Fruit fly (Drosophila melanogaster) whole organism, embryonic: Measurements from ENCODE around the gene UQCR-C1.

ENCODE experiments used
- Awh ChIP-seq: fragments of 200-800 bp; sonication (Bioruptor generic); IDR thresholded peaks from 2 replicates; pipeline ENCODE4, ENCODE4 v1.3.6; 2022; ENCODE audit warnings: missing biosample characterization, missing genetic modification characterization
- CG10147 ChIP-seq: fragments of 200-800 bp; sonication (Bioruptor generic); optimal IDR thresholded peaks from 2 replicates; lab custom pipeline; 2019; ENCODE audit warnings: missing biosample characterization, mild to moderate bottlenecking, missing genetic modification characterization, moderate library complexity
- CG10267 ChIP-seq: fragments of 200-800 bp; sonication (Bioruptor generic); optimal IDR thresholded peaks from 2 replicates; lab custom pipeline; 2018; ENCODE audit warnings: missing biosample characterization, mild to moderate bottlenecking, missing genetic modification characterization, moderate library complexity
- CG11085 ChIP-seq: fragments of 200-800 bp; sonication (Bioruptor generic); IDR thresholded peaks from 2 replicates; pipeline ENCODE4 v1.3.6; 2022; ENCODE audit warnings: missing biosample characterization, missing genetic modification characterization
- CG12236 ChIP-seq: fragments of 200-800 bp; sonication (Bioruptor generic); optimal IDR thresholded peaks from 2 replicates; lab custom pipeline; 2016; ENCODE audit warnings: missing biosample characterization, missing genetic modification characterization
- CG13123 ChIP-seq: fragments of 200-800 bp; sonication (Bioruptor generic); optimal IDR thresholded peaks from 2 replicates; lab custom pipeline; 2016; ENCODE audit warnings: missing biosample characterization, missing genetic modification characterization
- CG15601 ChIP-seq: fragments of 200-800 bp; sonication (Bioruptor generic); optimal IDR thresholded peaks from 3 replicates; lab custom pipeline; 2019; ENCODE audit warnings: missing biosample characterization, mild to moderate bottlenecking, missing genetic modification characterization, moderate library complexity
- CG15696 ChIP-seq: fragments of 200-800 bp; sonication (Bioruptor generic); optimal IDR thresholded peaks from 2 replicates; lab custom pipeline; 2019; ENCODE audit warnings: missing biosample characterization, mild to moderate bottlenecking, missing genetic modification characterization, moderate library complexity
- CG1603 ChIP-seq: fragments of 200-800 bp; sonication (Bioruptor generic); optimal IDR thresholded peaks from 2 replicates; lab custom pipeline; 2019; ENCODE audit warnings: missing biosample characterization, mild to moderate bottlenecking, missing genetic modification characterization, moderate library complexity
- CG2116 ChIP-seq: fragments of 200-800 bp; sonication (Bioruptor generic); optimal IDR thresholded peaks from 3 replicates; lab custom pipeline; 2018; ENCODE audit warnings: missing biosample characterization, mild to moderate bottlenecking, missing genetic modification characterization
- CG31441 ChIP-seq: fragments of 200-800 bp; sonication (Bioruptor generic); IDR thresholded peaks from 2 replicates; pipeline ENCODE4 v1.3.6; 2022; ENCODE audit warnings: missing biosample characterization, missing genetic modification characterization
- CG32767 ChIP-seq: fragments of 200-800 bp; sonication (Bioruptor generic); IDR thresholded peaks from 2 replicates; pipeline ENCODE4 v1.3.6; 2022; ENCODE audit warnings: missing biosample characterization, missing genetic modification characterization
- CG3407 ChIP-seq: fragments of 200-800 bp; sonication (Bioruptor generic); optimal IDR thresholded peaks from 2 replicates; lab custom pipeline; 2018; ENCODE audit warnings: missing biosample characterization, mild to moderate bottlenecking, missing genetic modification characterization
- CG3838 ChIP-seq: fragments of 200-800 bp; sonication (Bioruptor generic); optimal IDR thresholded peaks from 3 replicates; lab custom pipeline; 2016; ENCODE audit warnings: missing biosample characterization, missing genetic modification characterization
- CG3995 ChIP-seq: fragments of 200-800 bp; sonication (Bioruptor generic); optimal IDR thresholded peaks from 3 replicates; lab custom pipeline; 2016; ENCODE audit warnings: missing biosample characterization, missing genetic modification characterization
- CG4424 ChIP-seq: fragments of 200-800 bp; sonication (Bioruptor generic); optimal IDR thresholded peaks from 3 replicates; lab custom pipeline; 2016; ENCODE audit warnings: missing biosample characterization, missing genetic modification characterization
- CG4730 ChIP-seq: fragments of 200-800 bp; sonication (Bioruptor generic); IDR thresholded peaks from 2 replicates; pipeline ENCODE4 v1.3.6; 2022; ENCODE audit warnings: missing biosample characterization, missing genetic modification characterization
- CG5180 ChIP-seq: fragments of 200-800 bp; sonication (Bioruptor generic); optimal IDR thresholded peaks from 3 replicates; lab custom pipeline; 2017; ENCODE audit warnings: missing biosample characterization, missing genetic modification characterization, mild to moderate bottlenecking, moderate library complexity, missing genetic modification reagents
- CG6175 ChIP-seq: fragments of 200-800 bp; sonication (Bioruptor generic); IDR thresholded peaks from 3 replicates; pipeline ENCODE4 v1.3.6; 2022; ENCODE audit warnings: missing biosample characterization, missing genetic modification characterization
- CG7786 ChIP-seq: fragments of 200-800 bp; sonication (Bioruptor generic); optimal IDR thresholded peaks from 2 replicates; lab custom pipeline; 2016; ENCODE audit warnings: missing biosample characterization, missing genetic modification characterization
- CG9727 ChIP-seq: fragments of 200-800 bp; sonication (Bioruptor generic); optimal IDR thresholded peaks from 3 replicates; lab custom pipeline; 2017; ENCODE audit warnings: missing biosample characterization, mild to moderate bottlenecking, missing genetic modification characterization
- CG9817 ChIP-seq: fragments of 200-800 bp; sonication (Bioruptor generic); optimal IDR thresholded peaks from 2 replicates; lab custom pipeline; 2018; ENCODE audit warnings: missing biosample characterization, mild to moderate bottlenecking, missing genetic modification characterization, moderate library complexity
- Chrac-16 ChIP-seq: fragments of 200-800 bp; sonication (Bioruptor generic); optimal IDR thresholded peaks from 3 replicates; lab custom pipeline; 2016; ENCODE audit warnings: missing biosample characterization, missing genetic modification characterization
- Dp ChIP-seq: fragments of 200-800 bp; sonication (Bioruptor generic); optimal IDR thresholded peaks from 2 replicates; lab custom pipeline; 2018; ENCODE audit warnings: missing biosample characterization, mild to moderate bottlenecking, missing genetic modification characterization, moderate library complexity
- E2f1 ChIP-seq: fragments of 200-800 bp; sonication (Bioruptor generic); IDR thresholded peaks from 2 replicates; pipeline ENCODE4 v1.3.6; 2022; ENCODE audit warnings: missing biosample characterization, missing genetic modification characterization
- Elba2 ChIP-seq: fragments of 200-800 bp; sonication (Bioruptor generic); optimal IDR thresholded peaks from 3 replicates; lab custom pipeline; 2016; ENCODE audit warnings: missing biosample characterization, missing genetic modification characterization
- Fer1 ChIP-seq: fragments of 200-800 bp; sonication (Bioruptor generic); optimal IDR thresholded peaks from 2 replicates; lab custom pipeline; 2017; ENCODE audit warnings: missing biosample characterization, mild to moderate bottlenecking, missing genetic modification characterization
- Gsc ChIP-seq: fragments of 200-800 bp; sonication (Bioruptor generic); IDR thresholded peaks from 2 replicates; pipeline ENCODE4 v1.3.6; 2022; ENCODE audit warnings: missing biosample characterization, missing genetic modification characterization
- NFAT ChIP-seq: fragments of 200-800 bp; sonication (Bioruptor generic); IDR thresholded peaks from 2 replicates; pipeline ENCODE4 v1.3.6; 2022; ENCODE audit warnings: missing biosample characterization, missing genetic modification characterization
- Pdp1 ChIP-seq, 2 experiments: fragments of 200-800 bp; sonication (Bioruptor generic); optimal IDR thresholded peaks; 3 replicates each; lab custom pipeline; 2016; ENCODE audit warnings: missing biosample characterization in 2 of 2, missing genetic modification characterization in 2 of 2, mild to moderate bottlenecking in 1 of 2, moderate library complexity in 1 of 2
- Side ChIP-seq: fragments of 200-800 bp; sonication (Bioruptor generic); optimal IDR thresholded peaks from 2 replicates; lab custom pipeline; 2016; ENCODE audit warnings: missing biosample characterization, missing genetic modification characterization
- Sox102F ChIP-seq: fragments of 200-800 bp; sonication (Bioruptor generic); optimal IDR thresholded peaks from 2 replicates; lab custom pipeline; 2018; ENCODE audit warnings: missing biosample characterization, mild to moderate bottlenecking, missing genetic modification characterization, moderate library complexity
- Sry-β ChIP-seq: fragments of 200-800 bp; sonication (Bioruptor generic); optimal IDR thresholded peaks from 2 replicates; lab custom pipeline; 2018; ENCODE audit warnings: missing biosample characterization, mild to moderate bottlenecking, missing genetic modification characterization, moderate library complexity
- Stat92E ChIP-seq, 3 experiments: fragments of >200 bp in 2 of 3; fragments of 200-800 bp in 1 of 3; sonication (Bioruptor generic) in 1 of 3; optimal IDR thresholded peaks; 2 replicates each; lab custom pipeline; 2017 to 2019; ENCODE audit warnings: missing biosample characterization in 3 of 3, missing genetic modification characterization in 3 of 3, mild to moderate bottlenecking in 1 of 3, moderate library complexity in 1 of 3
- Tbp ChIP-seq: fragments of >200 bp; optimal IDR thresholded peaks from 2 replicates; lab custom pipeline; 2018; ENCODE audit warnings: missing biosample characterization, missing genetic modification characterization
- crol ChIP-seq: fragments of 200-800 bp; sonication (Bioruptor generic); IDR thresholded peaks from 2 replicates; pipeline ENCODE4 v1.3.6; 2022; ENCODE audit warnings: missing biosample characterization, missing genetic modification characterization
- ems ChIP-seq: fragments of 200-800 bp; sonication (Bioruptor generic); optimal IDR thresholded peaks from 3 replicates; lab custom pipeline; 2016; ENCODE audit warnings: missing biosample characterization, missing genetic modification characterization
- ewg ChIP-seq: fragments of 200-800 bp; sonication (Bioruptor generic); optimal IDR thresholded peaks from 3 replicates; lab custom pipeline; 2017; ENCODE audit warnings: mild to moderate bottlenecking, missing biosample characterization, missing genetic modification reagents, missing genetic modification characterization
- grn ChIP-seq: fragments of 200-800 bp; sonication (Bioruptor generic); optimal IDR thresholded peaks from 3 replicates; lab custom pipeline; 2017; ENCODE audit warnings: missing biosample characterization, missing genetic modification characterization
- gt ChIP-seq: fragments of 200-800 bp; sonication (Bioruptor generic); IDR thresholded peaks from 2 replicates; pipeline ENCODE4 v1.3.6; 2022; ENCODE audit warnings: missing biosample characterization, missing genetic modification characterization
- hkb ChIP-seq, 2 experiments: fragments of 200-800 bp in 1 of 2; fragments of >200 bp in 1 of 2; sonication (Bioruptor generic) in 1 of 2; IDR thresholded peaks in 1 of 2; optimal IDR thresholded peaks in 1 of 2; 2 replicates each; pipeline versions ENCODE4 v1.3.6 to Lab custom; 2017 to 2022; ENCODE audit warnings: missing biosample characterization in 1 of 2, missing genetic modification characterization in 1 of 2
- knrl ChIP-seq: fragments of 200-800 bp; sonication (Bioruptor generic); IDR thresholded peaks from 3 replicates; pipeline ENCODE4 v1.3.6; 2022; ENCODE audit warnings: missing biosample characterization, missing genetic modification characterization; ENCODE audit not compliant: partially characterized antibody
- luna ChIP-seq: fragments of 200-800 bp; sonication (Bioruptor generic); optimal IDR thresholded peaks from 2 replicates; lab custom pipeline; 2016; ENCODE audit warnings: missing biosample characterization, missing genetic modification characterization
- odd ChIP-seq: fragments of 200-800 bp; sonication (Bioruptor generic); optimal IDR thresholded peaks from 2 replicates; lab custom pipeline; 2017; ENCODE audit warnings: missing biosample characterization, mild to moderate bottlenecking, missing genetic modification characterization
- otp ChIP-seq: fragments of 200-800 bp; sonication (Bioruptor generic); IDR thresholded peaks from 3 replicates; pipeline ENCODE4, ENCODE4 v1.3.6; 2022; ENCODE audit warnings: missing biosample characterization, missing genetic modification characterization
- ranshi ChIP-seq: fragments of 200-800 bp; sonication (Bioruptor generic); IDR thresholded peaks from 2 replicates; pipeline ENCODE4 v1.3.6; 2022; ENCODE audit warnings: missing biosample characterization, missing genetic modification characterization
- sr ChIP-seq: fragments of 200-800 bp; sonication (Bioruptor generic); IDR thresholded peaks from 3 replicates; pipeline ENCODE4 v1.3.6; 2022; ENCODE audit warnings: missing biosample characterization, missing genetic modification characterization
- zf30C ChIP-seq: fragments of 200-800 bp; sonication (Bioruptor generic); optimal IDR thresholded peaks from 3 replicates; lab custom pipeline; 2018; ENCODE audit warnings: missing biosample characterization, mild to moderate bottlenecking, missing genetic modification characterization

Gene UQCR-C1

DNA sequence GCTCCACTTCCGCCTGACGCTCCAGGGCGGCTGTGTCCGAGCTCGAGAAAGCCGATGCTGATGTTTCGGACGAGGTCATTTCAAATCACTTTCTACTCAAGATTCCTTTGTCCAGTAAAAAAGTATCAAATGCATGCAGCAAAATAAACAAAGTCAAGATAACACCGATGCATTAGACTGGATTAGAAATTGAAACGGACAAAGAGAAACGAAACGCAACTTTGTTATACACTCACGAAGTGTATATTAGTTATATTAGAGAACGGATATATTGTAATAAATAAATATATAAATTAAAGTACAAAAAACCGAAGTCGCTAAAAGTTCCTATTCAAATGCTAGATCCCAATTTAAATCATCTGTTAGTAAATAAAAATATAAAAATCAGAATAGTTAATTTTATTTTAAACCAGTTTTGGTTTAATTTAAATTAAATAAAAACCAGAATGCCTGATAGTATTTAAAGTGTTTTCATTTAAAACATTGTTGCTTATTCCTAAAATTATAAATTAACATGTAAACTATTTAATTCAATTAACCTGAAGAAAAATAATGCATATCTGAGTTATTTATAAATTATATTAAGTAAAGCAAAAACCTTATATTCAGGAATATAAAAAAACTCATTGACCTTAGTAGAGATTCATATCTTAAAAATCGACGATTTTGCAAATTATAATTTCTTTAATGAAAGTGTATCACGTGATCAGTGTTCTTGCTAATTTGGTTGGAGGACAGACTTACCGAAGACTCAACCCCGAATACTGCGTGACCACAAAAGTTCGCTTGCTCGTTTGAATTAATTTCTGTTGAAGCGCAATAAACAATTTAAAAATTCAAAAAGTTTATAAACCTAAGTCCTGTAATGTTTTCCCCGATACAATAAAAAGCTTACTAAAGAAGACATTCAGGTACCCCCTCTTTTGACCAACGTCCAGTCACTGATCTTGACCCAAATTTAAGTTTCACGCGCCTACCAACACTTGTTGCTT is 4.1 kb downstream of the UQCR-C1 start, which contains the start of gene Dph2 (continued):
- TF ChIP-seq Dp, result peak; percentile 76
- no peak for TF ChIP-seq Stat92E (GFP tag; optimal IDR thresholded peaks at IDR 0.05; lab: Kevin White, UChicago)
- TF ChIP-seq CG2116, result peak; percentile 58
- TF ChIP-seq Side (GFP tag; lab: Kevin White, UChicago), result peak; percentile 25
- TF ChIP-seq CG3838 (GFP tag; lab: Kevin White, UChicago), result no peak
- no peak for TF ChIP-seq luna (GFP tag; lab: Kevin White, UChicago)
- peak; percentile 17 for TF ChIP-seq ems (GFP tag; lab: Kevin White, UChicago)
- TF ChIP-seq CG13123 (GFP tag; lab: Kevin White, UChicago), result no peak
- TF ChIP-seq knrl (GFP tag; lab: Robert Waterston, UW), result no peak; the same call in 2 of the 3 replicates
- peak; percentile 83 for TF ChIP-seq CG10267
- TF ChIP-seq CG3407, result no peak
- no peak for TF ChIP-seq crol (GFP tag; lab: Robert Waterston, UW)
- TF ChIP-seq CG11085, result peak; percentile 84
- TF ChIP-seq sr (GFP tag; lab: Robert Waterston, UW), result no peak
- TF ChIP-seq Gsc, result no peak
- TF ChIP-seq CG9817 (tag; lab: Kevin White, UChicago), result peak; percentile 76
- TF ChIP-seq CG1603 (tag; lab: Kevin White, UChicago), result peak; percentile 100
- TF ChIP-seq Pdp1 (GFP tag; optimal IDR thresholded peaks at IDR 0.05; lab: Kevin White, UChicago), result peak; percentile 26 to 39
- TF ChIP-seq Tbp (GFP tag; lab: Kevin White, UChicago), result no peak
- no peak for TF ChIP-seq gt
- 0 out of 3 replicates have a peak, but pooled peaks have one; percentile 42 for TF ChIP-seq CG6175 (GFP tag; lab: Robert Waterston, UW)
- peak; percentile 81 for TF ChIP-seq NFAT (GFP tag; lab: Robert Waterston, UW)
- peak; percentile 54 for TF ChIP-seq Fer1
- peak; percentile 64 for TF ChIP-seq CG9727 (GFP tag; lab: Kevin White, UChicago)
- TF ChIP-seq CG7786 (GFP tag; lab: Kevin White, UChicago), result peak; percentile 20
- TF ChIP-seq CG15601, result peak; percentile 63
- TF ChIP-seq CG5180 (GFP tag; lab: Kevin White, UChicago), result no peak
- peak; percentile 54 for TF ChIP-seq otp (GFP tag; lab: Robert Waterston, UW)
- TF ChIP-seq Chrac-16 (GFP tag; lab: Kevin White, UChicago), result peak; percentile 40
- TF ChIP-seq hkb (optimal IDR thresholded peaks at IDR 0.05; lab: Kevin White, UChicago), result no peak
- peak; percentile 82 for TF ChIP-seq hkb (GFP tag; IDR thresholded peaks at IDR 0.05; lab: Robert Waterston, UW)
- no peak for TF ChIP-seq Elba2 (GFP tag; lab: Kevin White, UChicago)
- TF ChIP-seq Sox102F (GFP tag; lab: Kevin White, UChicago), result peak; percentile 85
- no peak for TF ChIP-seq ewg (GFP tag; lab: Kevin White, UChicago)
- no peak for TF ChIP-seq grn (GFP tag; lab: Kevin White, UChicago)
- peak; percentile 88 for TF ChIP-seq E2f1
- no peak for TF ChIP-seq CG12236 (GFP tag; lab: Kevin White, UChicago)
- peak; percentile 81 for TF ChIP-seq Awh (GFP tag; lab: Robert Waterston, UW)
- peak; percentile 77 for TF ChIP-seq CG32767 (GFP tag; lab: Robert Waterston, UW)
- TF ChIP-seq CG4424, result peak; percentile 23
- no peak for TF ChIP-seq odd
- no peak for TF ChIP-seq Sry-β (GFP tag; lab: Kevin White, UChicago)
- peak; percentile 86 for TF ChIP-seq ranshi
- peak; percentile 70 for TF ChIP-seq CG15696 (tag; lab: Kevin White, UChicago)
- TF ChIP-seq CG4730, result peak; percentile 81
- TF ChIP-seq CG3995 (GFP tag; lab: Kevin White, UChicago), result peak; percentile 89
- peak; percentile 48 for TF ChIP-seq zf30C (GFP tag; lab: Kevin White, UChicago)
- peak; percentile 56 for TF ChIP-seq CG10147 (GFP tag; lab: Kevin White, UChicago)
- peak; percentile 86 for TF ChIP-seq CG31441
